Worm (Caenorhabditis elegans) whole organism, L4/young adult: ENCODE measurements around the gene str-143.

Experiments used
- W03F9.2 ChIP-seq: fragments of 150-350 bp; optimal IDR thresholded peaks from 2 replicates; lab custom pipeline; 2014; ENCODE audit warnings: missing biosample characterization, missing genetic modification characterization
- dao-5 ChIP-seq: sonication (generic microtip); optimal IDR thresholded peaks from 2 replicates; lab custom pipeline; 2016; ENCODE audit warnings: missing genotype, missing genetic modification characterization, moderate library complexity, missing compliant biosample characterization
- him-1 ChIP-seq: sonication (generic microtip); optimal IDR thresholded peaks from 2 replicates; lab custom pipeline; 2016; ENCODE audit warnings: missing genotype, missing genetic modification reagents, missing genetic modification characterization, missing compliant biosample characterization

str-143 gene

ce11 chrV:8040247-8041084 is 29.1 kb downstream of the str-143 start:
- TF ChIP-seq him-1 (tag; lab: Kevin White, UChicago) (no peak), W03F9.2 (no peak), dao-5 (no peak)

- TF ChIP-seq dao-5 = no peak
- TF ChIP-seq him-1 (tag; lab: Kevin White, UChicago) = no peak
- TF ChIP-seq W03F9.2 = no peak
Measured at ce11 chrV:8039606-8040005, 29.9 kb downstream of the str-143 start.

- TF ChIP-seq dao-5 (no peak), W03F9.2 (no peak), him-1 (tag; lab: Kevin White, UChicago) (no peak)
Measured at ce11 chrV:8039085-8039525, 30.4 kb downstream of the str-143 start.

ce11 chrV:8035947-8036346 is 33.6 kb downstream of the str-143 start, which contains the start of gene ZC513.14:
TSS of gene ZC513.14 (minus strand) at chrV:8036047.
- TF ChIP-seq W03F9.2 = no peak
- TF ChIP-seq him-1 (tag; lab: Kevin White, UChicago) = no peak
- TF ChIP-seq dao-5 = no peak

- TF ChIP-seq him-1 (tag; lab: Kevin White, UChicago) (no peak), W03F9.2 (no peak), dao-5 (no peak)
Measured at ce11 chrV:8034811-8035210, 34.7 kb downstream of the str-143 start, which contains the start of gene algn-12. TSS of gene algn-12 (plus strand) at chrV:8035111.

- TF ChIP-seq W03F9.2 (no peak), him-1 (tag; lab: Kevin White, UChicago) (no peak)
Measured at ce11 chrV:8031121-8031520, 38.4 kb downstream of the str-143 start, which contains the start of gene vars-1. TSS of gene vars-1 (plus strand) at chrV:8031411.

ce11 chrV:8028825-8029489 is 40.6 kb downstream of the str-143 start, which contains the start of gene oma-2:
TSS of gene oma-2 (plus strand) at chrV:8029439.
- TF ChIP-seq W03F9.2 (no peak), dao-5 (no peak), him-1 (tag; lab: Kevin White, UChicago) (no peak)

ce11 chrV:8027429-8028142 is 42.0 kb downstream of the str-143 start:
- TF ChIP-seq W03F9.2 = no peak
- no peak for TF ChIP-seq dao-5
- TF ChIP-seq him-1 (tag; lab: Kevin White, UChicago) = no peak

- TF ChIP-seq W03F9.2 (no peak), him-1 (tag; lab: Kevin White, UChicago) (no peak), dao-5 (no peak)
Measured at ce11 chrV:8026343-8026742, 43.2 kb downstream of the str-143 start, which contains the start of gene F43H9.4. TSS of gene F43H9.4 (plus strand) at chrV:8026708.

- TF ChIP-seq dao-5 = no peak
- TF ChIP-seq W03F9.2 = no peak
- TF ChIP-seq him-1 (tag; lab: Kevin White, UChicago) = no peak
Measured at ce11 chrV:8025259-8025658, 44.3 kb downstream of the str-143 start.

ce11 chrV:8024752-8025151 is 44.8 kb downstream of the str-143 start, which contains the start of gene F43H9.3:
TSS of gene F43H9.3 (minus strand) at chrV:8024940.
- TF ChIP-seq dao-5 (no peak), W03F9.2 (no peak), him-1 (tag; lab: Kevin White, UChicago) (no peak)

ce11 chrV:8022040-8022439 is 47.5 kb downstream of the str-143 start, which contains the start of gene ech-3:
TSS of gene ech-3 (plus strand) at chrV:8022217.
- TF ChIP-seq W03F9.2 = no peak
- TF ChIP-seq him-1 (tag; lab: Kevin White, UChicago) = no peak
- TF ChIP-seq dao-5 = no peak

ce11 chrV:8019783-8020182 is 49.8 kb downstream of the str-143 start:
- TF ChIP-seq him-1 (tag; lab: Kevin White, UChicago) (no peak), dao-5 (no peak), W03F9.2 (no peak)

ce11 chrV:8018919-8019318 is 50.6 kb downstream of the str-143 start:
- TF ChIP-seq him-1 (tag; lab: Kevin White, UChicago) (no peak), W03F9.2 (no peak), dao-5 (no peak)
